Worm (Caenorhabditis elegans): Measurements from ENCODE around the gene F47D12.6.

F47D12.6 gene

ce11 chrIII:6258262-6258661 lies 28.8 kb downstream of the F47D12.6 start, which contains the start of gene srg-1:
Gene srg-1, minus strand, starts transcription at chrIII:6258362.
- no peak for TF ChIP-seq nhr-11 (tag; optimal IDR thresholded peaks at IDR 0.05)
- TF ChIP-seq ceh-14 (tag; optimal IDR thresholded peaks at IDR 0.05) = no peak
- no peak for TF ChIP-seq F13H6.1 (tag; optimal IDR thresholded peaks at IDR 0.05)
- TF ChIP-seq sox-2 (GFP tag; IDR thresholded peaks at IDR 0.05) = no peak

DNA sequence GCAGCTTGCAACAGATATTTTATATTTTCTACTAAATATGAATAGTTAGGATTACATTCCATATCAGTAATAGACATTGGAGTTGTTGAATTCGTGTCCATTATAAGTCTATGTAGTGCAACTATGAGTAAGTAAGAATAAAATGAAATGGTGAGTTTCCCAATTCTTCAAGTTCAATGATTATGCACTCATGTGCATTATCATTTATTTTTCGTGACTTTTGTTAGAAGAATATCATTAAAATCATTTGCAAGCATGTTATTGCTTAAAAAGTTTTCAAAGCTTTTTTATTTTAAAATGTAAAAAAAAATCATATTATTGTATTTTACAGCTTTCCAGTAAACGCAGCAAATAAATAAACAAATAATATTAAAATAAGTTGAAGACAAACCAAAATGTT lies 30.4 kb downstream of the F47D12.6 start, which contains the start of gene srg-9:
Gene srg-9 (minus strand): TSS at position 101 of the 400 bp plus-strand sequence.
- no peak for TF ChIP-seq fax-1 (tag; optimal IDR thresholded peaks at IDR 0.05)
- no peak for TF ChIP-seq mec-3 (tag; optimal IDR thresholded peaks at IDR 0.05; ENCODE audit: borderline replicate concordance)
- TF ChIP-seq pag-3 (tag; optimal IDR thresholded peaks at IDR 0.05; ENCODE audit: borderline replicate concordance) = no peak
- TF ChIP-seq ceh-19 (GFP tag; optimal IDR thresholded peaks at IDR 0.05) = no peak
- TF ChIP-seq ceh-6 (GFP tag; optimal IDR thresholded peaks at IDR 0.05) = no peak
- no peak for TF ChIP-seq hlh-30 (tag; optimal IDR thresholded peaks at IDR 0.05; ENCODE audit: insufficient read depth)
- no peak for TF ChIP-seq pros-1 (tag; optimal IDR thresholded peaks at IDR 0.05)
- TF ChIP-seq nhr-11 (tag; optimal IDR thresholded peaks at IDR 0.05) = no peak
- no peak for TF ChIP-seq ceh-14 (tag; optimal IDR thresholded peaks at IDR 0.05)
- no peak for TF ChIP-seq gmeb-2 (tag; optimal IDR thresholded peaks at IDR 0.05)
- TF ChIP-seq pax-1 (tag; optimal IDR thresholded peaks at IDR 0.05) = no peak
- no peak for TF ChIP-seq unc-55 (GFP tag; optimal IDR thresholded peaks at IDR 0.05)
- TF ChIP-seq tbx-2 (tag; optimal IDR thresholded peaks at IDR 0.05) = no peak

DNA sequence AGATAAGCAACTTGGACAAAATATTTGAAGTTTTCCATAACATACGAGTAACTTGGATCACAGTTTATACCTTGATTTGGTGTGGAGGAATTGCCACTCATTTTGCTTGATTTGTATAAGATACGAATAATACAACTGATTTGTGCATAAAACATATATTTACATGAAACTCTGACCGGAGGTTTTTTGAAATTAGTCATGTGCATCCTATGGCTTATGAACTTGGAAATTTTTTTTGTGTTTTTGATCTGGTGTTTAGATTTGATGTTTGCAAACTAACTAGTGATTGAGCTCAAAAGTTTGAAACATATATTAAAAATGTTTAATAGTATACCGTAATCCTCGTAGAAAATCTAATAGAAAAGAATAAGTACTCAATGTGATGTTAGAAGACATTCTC lies 32.4 kb downstream of the F47D12.6 start, which contains the start of gene srg-8:
Gene srg-8 (minus strand): TSS at position 101 of the 400 bp plus-strand sequence.
- TF ChIP-seq hlh-8 (tag; optimal IDR thresholded peaks at IDR 0.05) = no peak
- TF ChIP-seq ceh-18 (tag; optimal IDR thresholded peaks at IDR 0.05) = no peak
- no peak for TF ChIP-seq ttx-3 (tag; optimal IDR thresholded peaks at IDR 0.05)
- TF ChIP-seq pag-3 (tag; optimal IDR thresholded peaks at IDR 0.05; ENCODE audit: borderline replicate concordance) = no peak
- no peak for TF ChIP-seq elt-4 (tag; optimal IDR thresholded peaks at IDR 0.05)
- no peak for TF ChIP-seq ref-2 (tag; optimal IDR thresholded peaks at IDR 0.05)
- no peak for TF ChIP-seq pat-9 (tag; optimal IDR thresholded peaks at IDR 0.05)
- TF ChIP-seq fax-1 (tag; optimal IDR thresholded peaks at IDR 0.05) = no peak
- no peak for TF ChIP-seq K02D7.2 (tag; optimal IDR thresholded peaks at IDR 0.05)
- no peak for TF ChIP-seq tbx-7 (tag; optimal IDR thresholded peaks at IDR 0.05)
- TF ChIP-seq ceh-30 (tag; optimal IDR thresholded peaks at IDR 0.05) = no peak
- no peak for TF ChIP-seq hlh-13 (GFP tag; optimal IDR thresholded peaks at IDR 0.05)
- no peak for TF ChIP-seq ceh-19 (GFP tag; optimal IDR thresholded peaks at IDR 0.05)
- TF ChIP-seq lim-6 (tag; optimal IDR thresholded peaks at IDR 0.05) = no peak
- TF ChIP-seq ets-4 (tag; optimal IDR thresholded peaks at IDR 0.05) = no peak
- TF ChIP-seq sox-2 (GFP tag; IDR thresholded peaks at IDR 0.05) = no peak

DNA sequence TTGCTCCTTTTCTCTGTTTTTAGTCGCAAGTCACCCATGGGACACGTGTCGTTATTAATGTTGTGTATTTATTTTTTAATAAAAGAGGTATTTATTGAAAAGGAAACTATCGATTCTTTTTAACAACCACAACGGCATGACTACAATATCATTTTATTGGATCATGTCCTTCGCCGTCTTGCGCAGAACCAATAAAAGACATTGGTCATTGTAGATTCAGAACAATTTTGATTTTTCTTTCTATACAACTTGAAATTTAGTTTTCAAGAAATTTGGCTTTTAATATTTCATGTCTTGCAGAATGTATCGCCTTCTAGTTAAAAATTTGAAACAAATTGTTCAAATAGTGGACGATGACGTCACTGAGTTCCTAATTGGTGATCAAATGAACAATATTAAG lies 35.6 kb downstream of the F47D12.6 start, which contains the start of gene amdh-1:
Gene amdh-1 (plus strand): TSS at position 301 of the 400 bp plus-strand sequence.
- TF ChIP-seq fax-1 (tag; optimal IDR thresholded peaks at IDR 0.05) (no peak), ceh-19 (GFP tag; optimal IDR thresholded peaks at IDR 0.05) (no peak), C08G9.2 (tag; optimal IDR thresholded peaks at IDR 0.05) (no peak), hlh-6 (tag; optimal IDR thresholded peaks at IDR 0.05) (no peak), ahr-1 (tag; optimal IDR thresholded peaks at IDR 0.05) (no peak), T23F11.4 (GFP tag; optimal IDR thresholded peaks at IDR 0.05) (no peak), ets-4 (tag; optimal IDR thresholded peaks at IDR 0.05) (no peak), nfya-1 (tag; optimal IDR thresholded peaks at IDR 0.05) (no peak), lim-6 (tag; optimal IDR thresholded peaks at IDR 0.05) (no peak), pha-2 (tag; optimal IDR thresholded peaks at IDR 0.05) (no peak), syd-9 (tag; optimal IDR thresholded peaks at IDR 0.05) (no peak), ceh-14 (tag; optimal IDR thresholded peaks at IDR 0.05) (no peak), pqm-1 (tag; optimal IDR thresholded peaks at IDR 0.05) (no peak), ceh-34 (tag; optimal IDR thresholded peaks at IDR 0.05) (no peak), ceh-48 (tag; optimal IDR thresholded peaks at IDR 0.05) (no peak), ceh-2 (tag; optimal IDR thresholded peaks at IDR 0.05) (no peak), pros-1 (tag; optimal IDR thresholded peaks at IDR 0.05) (no peak)
